Fruit fly (Drosophila melanogaster) whole organism, embryonic: ENCODE data around the gene CG6933.

Source experiments
- Abd-B ChIP-seq: fragments of 200-800 bp; sonication (Bioruptor generic); optimal IDR thresholded peaks from 2 replicates; lab custom pipeline; 2018; ENCODE audit warnings: missing biosample characterization, mild to moderate bottlenecking, missing genetic modification characterization, moderate library complexity
- Ada2b ChIP-seq: fragments of 200-800 bp; sonication (Bioruptor generic); IDR thresholded peaks from 2 replicates; pipeline ENCODE4 v1.3.6; 2022; ENCODE audit warnings: missing biosample characterization, missing genetic modification characterization
- Atf-2 ChIP-seq: fragments of 200-800 bp; sonication (Bioruptor generic); optimal IDR thresholded peaks from 2 replicates; lab custom pipeline; 2016; ENCODE audit warnings: missing biosample characterization, missing genetic modification characterization
- Atf6 ChIP-seq: fragments of 200-800 bp; sonication (Bioruptor generic); IDR thresholded peaks from 2 replicates; pipeline ENCODE4 v1.3.6; 2022; ENCODE audit warnings: missing biosample characterization, missing genetic modification characterization
- Bgb ChIP-seq: fragments of 200-800 bp; sonication (Bioruptor generic); IDR thresholded peaks from 2 replicates; pipeline ENCODE4 v1.3.6; 2022; ENCODE audit warnings: missing biosample characterization, missing genetic modification characterization; ENCODE audit not compliant: partially characterized antibody
- Blimp-1 ChIP-seq: fragments of 200-800 bp; sonication (Bioruptor generic); optimal IDR thresholded peaks from 3 replicates; lab custom pipeline; 2018; ENCODE audit warnings: missing biosample characterization, missing genetic modification characterization, mild to moderate bottlenecking, moderate library complexity, missing genetic modification reagents
- CG10543 ChIP-seq: fragments of 200-800 bp; sonication (Bioruptor generic); optimal IDR thresholded peaks from 3 replicates; lab custom pipeline; 2017; ENCODE audit warnings: missing biosample characterization, mild to moderate bottlenecking, missing genetic modification characterization, moderate library complexity
- CG10979 ChIP-seq: fragments of 200-800 bp; sonication (Bioruptor generic); optimal IDR thresholded peaks from 2 replicates; lab custom pipeline; 2018; ENCODE audit warnings: missing biosample characterization, mild to moderate bottlenecking, missing genetic modification characterization, moderate library complexity
- CG11504 ChIP-seq: fragments of 200-800 bp; sonication (Bioruptor generic); optimal IDR thresholded peaks from 3 replicates; lab custom pipeline; 2019; ENCODE audit warnings: missing biosample characterization, mild to moderate bottlenecking, missing genetic modification characterization, moderate library complexity
- CG13775 ChIP-seq: fragments of 200-800 bp; sonication (Bioruptor generic); optimal IDR thresholded peaks from 3 replicates; lab custom pipeline; 2017; ENCODE audit warnings: missing biosample characterization, mild to moderate bottlenecking, missing genetic modification characterization
- CG14050 ChIP-seq: fragments of 200-800 bp; sonication (Bioruptor generic); IDR thresholded peaks from 3 replicates; pipeline ENCODE4 v1.3.6; 2022; ENCODE audit warnings: missing biosample characterization, missing genetic modification characterization
- CG15601 ChIP-seq: fragments of 200-800 bp; sonication (Bioruptor generic); optimal IDR thresholded peaks from 3 replicates; lab custom pipeline; 2019; ENCODE audit warnings: missing biosample characterization, mild to moderate bottlenecking, missing genetic modification characterization, moderate library complexity
- CG2120 ChIP-seq: fragments of 200-800 bp; sonication (Bioruptor generic); optimal IDR thresholded peaks from 3 replicates; lab custom pipeline; 2016; ENCODE audit warnings: missing biosample characterization, missing genetic modification characterization
- CG2202 ChIP-seq: fragments of 200-800 bp; sonication (Bioruptor generic); optimal IDR thresholded peaks from 2 replicates; lab custom pipeline; 2018; ENCODE audit warnings: missing biosample characterization, mild to moderate bottlenecking, missing genetic modification characterization
- CG30403 ChIP-seq: fragments of 200-800 bp; sonication (Bioruptor generic); optimal IDR thresholded peaks from 3 replicates; lab custom pipeline; 2016; ENCODE audit warnings: missing biosample characterization, missing genetic modification characterization
- CG3847 ChIP-seq: fragments of 200-800 bp; sonication (Bioruptor generic); IDR thresholded peaks from 2 replicates; pipeline ENCODE4 v1.3.6; 2022; ENCODE audit warnings: missing biosample characterization, missing genetic modification characterization
- CG4404 ChIP-seq: fragments of 200-800 bp; sonication (Bioruptor generic); IDR thresholded peaks from 2 replicates; pipeline ENCODE4 v1.3.6; 2022; ENCODE audit warnings: missing biosample characterization, missing genetic modification characterization
- CG6272 ChIP-seq: fragments of 200-800 bp; sonication (Bioruptor generic); IDR thresholded peaks from 2 replicates; pipeline ENCODE4 v1.3.6; 2022; ENCODE audit warnings: missing biosample characterization, missing genetic modification characterization
- CG6813 ChIP-seq: fragments of 200-800 bp; sonication (Bioruptor generic); optimal IDR thresholded peaks from 2 replicates; lab custom pipeline; 2017; ENCODE audit warnings: missing biosample characterization, missing genetic modification characterization, mild to moderate bottlenecking, moderate library complexity, missing genetic modification reagents
- CG9609 ChIP-seq: fragments of 200-800 bp; sonication (Bioruptor generic); optimal IDR thresholded peaks from 3 replicates; lab custom pipeline; 2016; ENCODE audit warnings: missing biosample characterization, missing genetic modification characterization
- CHES-1-like ChIP-seq: fragments of 200-800 bp; sonication (Bioruptor generic); optimal IDR thresholded peaks from 2 replicates; lab custom pipeline; 2016; ENCODE audit warnings: missing biosample characterization, missing genetic modification characterization
- Chrac-16 ChIP-seq: fragments of 200-800 bp; sonication (Bioruptor generic); optimal IDR thresholded peaks from 3 replicates; lab custom pipeline; 2016; ENCODE audit warnings: missing biosample characterization, missing genetic modification characterization
- Deaf1 ChIP-seq: fragments of 200-800 bp; optimal IDR thresholded peaks from 3 replicates; lab custom pipeline; 2019; ENCODE audit warnings: missing biosample characterization, mild to moderate bottlenecking, missing genetic modification characterization, moderate library complexity
- Dfd ChIP-seq, 2 experiments: fragments of >200 bp; optimal IDR thresholded peaks; 2 replicates each; lab custom pipeline; 2017; ENCODE audit warnings: missing biosample characterization in 2 of 2, missing genetic modification characterization in 2 of 2
- Dip2 ChIP-seq: fragments of 200-800 bp; sonication (Bioruptor generic); IDR thresholded peaks from 2 replicates; pipeline ENCODE4 v1.3.6; 2022; ENCODE audit warnings: missing biosample characterization, missing genetic modification characterization
- Dip3 ChIP-seq: fragments of 200-800 bp; sonication (Bioruptor generic); optimal IDR thresholded peaks from 3 replicates; lab custom pipeline; 2016; ENCODE audit warnings: missing biosample characterization, missing genetic modification characterization
- Ets65A ChIP-seq: fragments of 200-800 bp; sonication (Bioruptor generic); peaks from one replicate; lab custom pipeline; 2016; ENCODE audit warnings: missing biosample characterization, missing genetic modification characterization
- Lhr ChIP-seq: fragments of 200-800 bp; sonication (Bioruptor generic); optimal IDR thresholded peaks from 3 replicates; lab custom pipeline; 2017; ENCODE audit warnings: mild to moderate bottlenecking, missing biosample characterization, missing genetic modification reagents, missing genetic modification characterization
- Lpt ChIP-seq: fragments of >200 bp; optimal IDR thresholded peaks from 2 replicates; lab custom pipeline; 2018; ENCODE audit warnings: missing biosample characterization, missing genetic modification characterization
- Max ChIP-seq: fragments of 200-800 bp; sonication (Bioruptor generic); optimal IDR thresholded peaks from 2 replicates; lab custom pipeline; 2016; ENCODE audit warnings: missing biosample characterization, mild to moderate bottlenecking, missing genetic modification characterization
- NC2β ChIP-seq: fragments of 200-800 bp; sonication (Bioruptor generic); optimal IDR thresholded peaks from 2 replicates; lab custom pipeline; 2016; ENCODE audit warnings: missing biosample characterization, missing genetic modification characterization
- Oli ChIP-seq: fragments of 200-800 bp; sonication (Bioruptor generic); optimal IDR thresholded peaks from 2 replicates; lab custom pipeline; 2018; ENCODE audit warnings: missing biosample characterization, mild to moderate bottlenecking, missing genetic modification characterization, moderate library complexity
- bsh ChIP-seq, 2 experiments: fragments of 200-800 bp; sonication (Bioruptor generic); optimal IDR thresholded peaks; 2 replicates each; lab custom pipeline; 2017 to 2018; ENCODE audit warnings: mild to moderate bottlenecking in 2 of 2, missing biosample characterization in 2 of 2, missing genetic modification characterization in 2 of 2, moderate library complexity in 1 of 2
- chif ChIP-seq, 2 experiments: fragments of 200-800 bp; sonication (Bioruptor generic); optimal IDR thresholded peaks; 3 replicates each; lab custom pipeline; 2016; ENCODE audit warnings: missing biosample characterization in 2 of 2, missing genetic modification characterization in 2 of 2
- esg ChIP-seq: fragments of 200-800 bp; sonication (Bioruptor generic); conservative IDR thresholded peaks from 2 replicates; pipeline ENCODE4 v1.3.6; 2022; ENCODE audit warnings: missing biosample characterization, missing genetic modification characterization
- ftz-f1 ChIP-seq: fragments of 200-800 bp; sonication (Bioruptor generic); optimal IDR thresholded peaks from 2 replicates; lab custom pipeline; 2016; ENCODE audit warnings: missing biosample characterization, missing genetic modification characterization
- gem ChIP-seq: fragments of 200-800 bp; sonication (Bioruptor generic); optimal IDR thresholded peaks from 2 replicates; lab custom pipeline; 2019; ENCODE audit warnings: missing biosample characterization, mild to moderate bottlenecking, missing genetic modification characterization, moderate library complexity
- hkb ChIP-seq, 2 experiments: fragments of 200-800 bp in 1 of 2; fragments of >200 bp in 1 of 2; sonication (Bioruptor generic) in 1 of 2; IDR thresholded peaks in 1 of 2; optimal IDR thresholded peaks in 1 of 2; 2 replicates each; pipeline versions ENCODE4 v1.3.6 to Lab custom; 2017 to 2022; ENCODE audit warnings: missing biosample characterization in 1 of 2, missing genetic modification characterization in 1 of 2
- insv ChIP-seq, 2 experiments: fragments of 200-800 bp; sonication (Bioruptor generic); optimal IDR thresholded peaks; 3 replicates each; lab custom pipeline; 2016 to 2018; ENCODE audit warnings: missing biosample characterization in 2 of 2, missing genetic modification characterization in 2 of 2
- lmd ChIP-seq: fragments of 200-800 bp; sonication (Bioruptor generic); IDR thresholded peaks from 2 replicates; pipeline ENCODE4 v1.3.6; 2022; ENCODE audit warnings: missing biosample characterization, missing genetic modification characterization
- mam ChIP-seq: fragments of 200-800 bp; sonication (Bioruptor generic); optimal IDR thresholded peaks from 3 replicates; lab custom pipeline; 2016; ENCODE audit warnings: missing biosample characterization, missing genetic modification characterization
- mirr ChIP-seq: fragments of 200-800 bp; sonication (Bioruptor generic); optimal IDR thresholded peaks from 3 replicates; lab custom pipeline; 2018; ENCODE audit warnings: missing biosample characterization, mild to moderate bottlenecking, missing genetic modification characterization
- nmo ChIP-seq: fragments of 200-800 bp; sonication (Bioruptor generic); optimal IDR thresholded peaks from 2 replicates; lab custom pipeline; 2018; ENCODE audit warnings: missing biosample characterization, mild to moderate bottlenecking, missing genetic modification characterization, moderate library complexity
- p53 ChIP-seq: fragments of 200-800 bp; sonication (Bioruptor generic); optimal IDR thresholded peaks from 2 replicates; lab custom pipeline; 2016; ENCODE audit warnings: missing biosample characterization, missing genetic modification characterization
- phol ChIP-seq: fragments of 200-800 bp; sonication (Bioruptor generic); optimal IDR thresholded peaks from 3 replicates; lab custom pipeline; 2018; ENCODE audit warnings: missing biosample characterization, mild to moderate bottlenecking, missing genetic modification characterization, moderate library complexity
- scrt ChIP-seq: fragments of 200-800 bp; sonication (Bioruptor generic); optimal IDR thresholded peaks from 2 replicates; lab custom pipeline; 2018; ENCODE audit warnings: missing biosample characterization, mild to moderate bottlenecking, missing genetic modification characterization, moderate library complexity
- sim ChIP-seq: fragments of 200-800 bp; sonication (Bioruptor generic); IDR thresholded peaks from 2 replicates; pipeline ENCODE4 v1.3.6; 2022; ENCODE audit warnings: missing biosample characterization, missing genetic modification characterization
- slou ChIP-seq: fragments of 200-800 bp; sonication (Bioruptor generic); optimal IDR thresholded peaks from 3 replicates; lab custom pipeline; 2016; ENCODE audit warnings: missing biosample characterization, missing genetic modification characterization
- sqz ChIP-seq: fragments of 200-800 bp; sonication (Bioruptor generic); optimal IDR thresholded peaks from 3 replicates; lab custom pipeline; 2018; ENCODE audit warnings: missing biosample characterization, mild to moderate bottlenecking, missing genetic modification characterization

CG6933 gene

dm6 chr3L:20183345-20184088, 36.7 kb downstream of the CG6933 start (continued):
- TF ChIP-seq mam (GFP tag; lab: Kevin White, UChicago) (peak; percentile 47), CHES-1-like (GFP tag; lab: Kevin White, UChicago) (no peak), Atf6 (GFP tag; lab: Robert Waterston, UW) (peak; percentile 55), CG15601 (tag; lab: Kevin White, UChicago) (no peak), Lpt (GFP tag; lab: Kevin White, UChicago) (no peak), CG11504 (tag; lab: Kevin White, UChicago) (peak; percentile 70), Oli (tag; lab: Kevin White, UChicago) (peak; percentile 48), bsh (GFP tag; optimal IDR thresholded peaks at IDR 0.05; lab: Kevin White, UChicago) (peak in 1 of 2 experiments; percentile 49), mirr (GFP tag; lab: Kevin White, UChicago) (no peak), phol (peak; percentile 60), Ets65A (GFP tag; lab: Kevin White, UChicago) (peak; percentile 60), nmo (peak; percentile 55), sim (GFP tag; lab: Robert Waterston, UW) (no peak), CG14050 (no peak), Deaf1 (tag; lab: Kevin White, UChicago) (peak; percentile 21), Bgb (GFP tag; lab: Robert Waterston, UW) (no peak), CG13775 (peak; percentile 52), NC2β (peak; percentile 11), Dfd (GFP tag; optimal IDR thresholded peaks at IDR 0.05; lab: Kevin White, UChicago) (no peak), CG10543 (GFP tag; lab: Kevin White, UChicago) (peak; percentile 3), CG6813 (GFP tag; lab: Kevin White, UChicago) (peak; percentile 32), insv (GFP tag; optimal IDR thresholded peaks at IDR 0.05; lab: Kevin White, UChicago) (no peak), scrt (GFP tag; lab: Kevin White, UChicago) (peak; percentile 14), CG6272 (GFP tag; lab: Robert Waterston, UW) (no peak), Atf-2 (peak; percentile 32), sqz (no peak), CG3847 (GFP tag; lab: Robert Waterston, UW) (0 out of 2 replicates have a peak, but pooled peaks have one; percentile 8), CG9609 (no peak), chif (GFP tag; optimal IDR thresholded peaks at IDR 0.05; lab: Kevin White, UChicago) (peak; percentile 39 to 45), Dip3 (GFP tag; lab: Kevin White, UChicago) (peak; percentile 12), esg (GFP tag; lab: Robert Waterston, UW) (peak; percentile 48), Chrac-16 (peak; percentile 46), p53 (GFP tag; lab: Kevin White, UChicago) (no peak), Blimp-1 (GFP tag; lab: Kevin White, UChicago) (peak; percentile 54), CG4404 (GFP tag; lab: Robert Waterston, UW) (peak; percentile 29; the same call in 1 of the 2 replicates), hkb (optimal IDR thresholded peaks at IDR 0.05; lab: Kevin White, UChicago) (no peak), hkb (GFP tag; IDR thresholded peaks at IDR 0.05; lab: Robert Waterston, UW) (peak; percentile 45), CG2202 (tag; lab: Kevin White, UChicago) (no peak), gem (peak; percentile 75), ftz-f1 (GFP tag; lab: Kevin White, UChicago) (no peak), Ada2b (GFP tag; lab: Robert Waterston, UW) (peak; percentile 47), CG10979 (tag; lab: Kevin White, UChicago) (peak; percentile 51), Abd-B (GFP tag; lab: Kevin White, UChicago) (peak; percentile 39), CG30403 (GFP tag; lab: Kevin White, UChicago) (peak; percentile 58), Max (peak; percentile 9), CG2120 (GFP tag; lab: Kevin White, UChicago) (peak; percentile 75), lmd (GFP tag; lab: Robert Waterston, UW) (peak; percentile 41; the same call in 1 of the 2 replicates), Dip2 (GFP tag; lab: Robert Waterston, UW) (0 out of 2 replicates have a peak, but pooled peaks have one; percentile 12), Lhr (GFP tag; lab: Kevin White, UChicago) (no peak), slou (GFP tag; lab: Kevin White, UChicago) (no peak)
